Fruit fly (Drosophila melanogaster) whole organism, adult: ENCODE data around the gene CG18258.

Source experiments
- CG14711 ChIP-seq: fragments of 200-800 bp; sonication (Bioruptor generic); optimal IDR thresholded peaks from 2 replicates; lab custom pipeline; 2018; ENCODE audit warnings: missing biosample characterization, mild to moderate bottlenecking, missing genetic modification characterization, moderate library complexity
- CG1620 ChIP-seq: fragments of 200-800 bp; sonication (Bioruptor generic); optimal IDR thresholded peaks from 2 replicates; lab custom pipeline; 2016; ENCODE audit warnings: missing biosample characterization, missing genetic modification characterization
- CG5204 ChIP-seq: fragments of 200-800 bp; sonication (Bioruptor generic); optimal IDR thresholded peaks from 2 replicates; lab custom pipeline; 2016; ENCODE audit warnings: missing biosample characterization, missing genetic modification characterization
- bab1 ChIP-seq: fragments of 200-800 bp; sonication (Bioruptor generic); optimal IDR thresholded peaks from 3 replicates; lab custom pipeline; 2019; ENCODE audit warnings: missing biosample characterization, mild to moderate bottlenecking, missing genetic modification characterization, moderate library complexity
- cic ChIP-seq: fragments of 200-800 bp; sonication (Bioruptor generic); optimal IDR thresholded peaks from 2 replicates; lab custom pipeline; 2017; ENCODE audit warnings: missing biosample characterization, mild to moderate bottlenecking, missing genetic modification characterization, moderate library complexity
- cnc ChIP-seq, 2 experiments: fragments of >200 bp; optimal IDR thresholded peaks; 2 replicates each; lab custom pipeline; 2017
- kay ChIP-seq: fragments of 200-800 bp; sonication (Bioruptor generic); peaks from one replicate; lab custom pipeline; 2016; ENCODE audit warnings: missing biosample characterization, missing genetic modification characterization, borderline replicate concordance
- pad ChIP-seq: fragments of 200-800 bp; sonication (Bioruptor generic); optimal IDR thresholded peaks from 3 replicates; lab custom pipeline; 2017; ENCODE audit warnings: missing biosample characterization, missing genetic modification characterization, mild to moderate bottlenecking, moderate library complexity, missing genetic modification reagents
- toe ChIP-seq: fragments of 200-800 bp; sonication (Bioruptor generic); optimal IDR thresholded peaks from 2 replicates; lab custom pipeline; 2016; ENCODE audit warnings: missing biosample characterization, missing genetic modification characterization

DNA sequence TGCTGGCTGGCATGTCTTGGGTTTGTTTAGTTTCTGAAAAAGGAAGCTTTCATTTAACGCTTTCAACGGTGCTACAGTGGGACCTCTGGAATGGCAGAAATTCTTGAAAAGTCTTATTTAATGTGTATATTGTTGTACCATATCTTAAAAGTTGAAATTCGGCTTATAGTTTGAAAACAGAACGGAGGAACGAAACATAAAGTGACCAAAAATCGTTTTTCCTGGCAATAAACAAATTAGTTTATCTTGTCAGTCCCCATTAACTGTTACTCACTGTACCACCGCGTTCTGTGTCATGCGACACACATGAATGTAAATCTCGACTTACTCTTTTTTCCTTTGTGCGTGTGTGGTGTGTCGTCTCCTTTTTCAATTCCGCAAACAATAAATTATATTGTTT, 40.0 kb upstream of the CG18258 start:
- no peak for TF ChIP-seq CG1620 (GFP tag; lab: Kevin White, UChicago)
- no peak for TF ChIP-seq cic (GFP tag; lab: Kevin White, UChicago)
- TF ChIP-seq toe (GFP tag; lab: Kevin White, UChicago) = no peak
- no peak for TF ChIP-seq bab1 (GFP tag; lab: Kevin White, UChicago)
- no peak for TF ChIP-seq pad (GFP tag; lab: Kevin White, UChicago)
- TF ChIP-seq cnc (optimal IDR thresholded peaks at IDR 0.05; lab: Kevin White, UChicago) = no peak
- TF ChIP-seq CG5204 = no peak
- TF ChIP-seq kay (GFP tag; lab: Kevin White, UChicago) = no peak
- no peak for TF ChIP-seq CG14711
